Fruit fly (Drosophila melanogaster) whole organism, embryonic: Measurements from ENCODE around the gene Srr.

Source experiments
- C15 ChIP-seq: fragments of 200-800 bp; sonication (Bioruptor generic); IDR thresholded peaks from 3 replicates; pipeline ENCODE4 v1.3.6; 2022; ENCODE audit warnings: missing biosample characterization, missing genetic modification characterization
- CG10979 ChIP-seq: fragments of 200-800 bp; sonication (Bioruptor generic); optimal IDR thresholded peaks from 2 replicates; lab custom pipeline; 2018; ENCODE audit warnings: missing biosample characterization, mild to moderate bottlenecking, missing genetic modification characterization, moderate library complexity
- CG11085 ChIP-seq: fragments of 200-800 bp; sonication (Bioruptor generic); IDR thresholded peaks from 2 replicates; pipeline ENCODE4 v1.3.6; 2022; ENCODE audit warnings: missing biosample characterization, missing genetic modification characterization
- CG13424 ChIP-seq: fragments of 200-800 bp; sonication (Bioruptor generic); optimal IDR thresholded peaks from 2 replicates; lab custom pipeline; 2019; ENCODE audit warnings: missing biosample characterization, mild to moderate bottlenecking, missing genetic modification characterization, moderate library complexity
- CG14860 ChIP-seq: fragments of 200-800 bp; sonication (Bioruptor generic); IDR thresholded peaks from 3 replicates; pipeline ENCODE4 v1.3.6; 2022; ENCODE audit warnings: missing biosample characterization, missing genetic modification characterization; ENCODE audit not compliant: partially characterized antibody
- CG15011 ChIP-seq: fragments of 200-800 bp; sonication (Bioruptor generic); optimal IDR thresholded peaks from 3 replicates; lab custom pipeline; 2018; ENCODE audit warnings: missing biosample characterization, mild to moderate bottlenecking, missing genetic modification characterization
- CG17568 ChIP-seq: fragments of 200-800 bp; sonication (Bioruptor generic); optimal IDR thresholded peaks from 2 replicates; lab custom pipeline; 2018; ENCODE audit warnings: missing biosample characterization, mild to moderate bottlenecking, missing genetic modification characterization, moderate library complexity
- CG17612 ChIP-seq: fragments of 200-800 bp; sonication (Bioruptor generic); IDR thresholded peaks from 2 replicates; pipeline ENCODE4 v1.3.6; 2022; ENCODE audit warnings: missing biosample characterization, missing genetic modification characterization
- CG18011 ChIP-seq: fragments of 200-800 bp; sonication (Bioruptor generic); optimal IDR thresholded peaks from 2 replicates; lab custom pipeline; 2017; ENCODE audit warnings: missing biosample characterization, missing genetic modification characterization, mild to moderate bottlenecking, moderate library complexity, missing genotype
- CG18262 ChIP-seq: fragments of 200-800 bp; optimal IDR thresholded peaks from 3 replicates; lab custom pipeline; 2019; ENCODE audit warnings: missing biosample characterization, mild to moderate bottlenecking, missing genetic modification characterization, moderate library complexity
- CG18764 ChIP-seq: fragments of 200-800 bp; sonication (Bioruptor generic); optimal IDR thresholded peaks from 3 replicates; lab custom pipeline; 2016; ENCODE audit warnings: missing biosample characterization, missing genetic modification characterization
- CG30403 ChIP-seq: fragments of 200-800 bp; sonication (Bioruptor generic); optimal IDR thresholded peaks from 3 replicates; lab custom pipeline; 2016; ENCODE audit warnings: missing biosample characterization, missing genetic modification characterization
- CG34422 ChIP-seq: fragments of 200-800 bp; sonication (Bioruptor generic); IDR thresholded peaks from 3 replicates; pipeline ENCODE4 v1.3.6; 2022; ENCODE audit warnings: missing biosample characterization, missing genetic modification characterization
- CG3838 ChIP-seq: fragments of 200-800 bp; sonication (Bioruptor generic); optimal IDR thresholded peaks from 3 replicates; lab custom pipeline; 2016; ENCODE audit warnings: missing biosample characterization, missing genetic modification characterization
- CG4424 ChIP-seq: fragments of 200-800 bp; sonication (Bioruptor generic); optimal IDR thresholded peaks from 3 replicates; lab custom pipeline; 2016; ENCODE audit warnings: missing biosample characterization, missing genetic modification characterization
- CG6683 ChIP-seq: fragments of 200-800 bp; sonication (Bioruptor generic); optimal IDR thresholded peaks from 2 replicates; lab custom pipeline; 2017; ENCODE audit warnings: missing biosample characterization, mild to moderate bottlenecking, missing genetic modification characterization, missing genetic modification reagents
- CG6791 ChIP-seq: fragments of 200-800 bp; sonication (Bioruptor generic); IDR thresholded peaks from 3 replicates; pipeline ENCODE4 v1.3.6; 2022; ENCODE audit warnings: missing biosample characterization, missing genetic modification characterization; ENCODE audit not compliant: partially characterized antibody
- CG8359 ChIP-seq: fragments of 200-800 bp; sonication (Bioruptor generic); optimal IDR thresholded peaks from 2 replicates; lab custom pipeline; 2017; ENCODE audit warnings: missing biosample characterization, mild to moderate bottlenecking, missing genetic modification characterization, borderline replicate concordance
- CG9817 ChIP-seq: fragments of 200-800 bp; sonication (Bioruptor generic); optimal IDR thresholded peaks from 2 replicates; lab custom pipeline; 2018; ENCODE audit warnings: missing biosample characterization, mild to moderate bottlenecking, missing genetic modification characterization, moderate library complexity
- CG9876 ChIP-seq: fragments of 200-800 bp; sonication (Bioruptor generic); optimal IDR thresholded peaks from 2 replicates; lab custom pipeline; 2016; ENCODE audit warnings: missing biosample characterization, missing genetic modification characterization
- CTCF ChIP-seq: fragments of 200-800 bp; sonication (Bioruptor generic); optimal IDR thresholded peaks from 2 replicates; lab custom pipeline; 2017; ENCODE audit warnings: missing biosample characterization, mild to moderate bottlenecking, missing genetic modification characterization, moderate library complexity
- Dip2 ChIP-seq: fragments of 200-800 bp; sonication (Bioruptor generic); IDR thresholded peaks from 2 replicates; pipeline ENCODE4 v1.3.6; 2022; ENCODE audit warnings: missing biosample characterization, missing genetic modification characterization
- Drgx ChIP-seq: fragments of 200-800 bp; sonication (Bioruptor generic); IDR thresholded peaks from 2 replicates; pipeline ENCODE4 v1.3.6; 2022; ENCODE audit warnings: missing biosample characterization, missing genetic modification characterization
- Fer2 ChIP-seq: fragments of 200-800 bp; sonication (Bioruptor generic); optimal IDR thresholded peaks from 2 replicates; lab custom pipeline; 2018; ENCODE audit warnings: missing biosample characterization, mild to moderate bottlenecking, missing genetic modification characterization, moderate library complexity
- Gug ChIP-seq: fragments of 200-800 bp; sonication (Bioruptor generic); IDR thresholded peaks from 4 replicates; pipeline ENCODE4 v1.3.6; 2022; ENCODE audit warnings: missing biosample characterization, missing genetic modification characterization
- H15 ChIP-seq: fragments of 200-800 bp; sonication (Bioruptor generic); IDR thresholded peaks from 3 replicates; pipeline ENCODE4 v1.3.6; 2022; ENCODE audit warnings: missing biosample characterization, missing genetic modification characterization
- HHEX ChIP-seq: fragments of 200-800 bp; sonication (Bioruptor generic); optimal IDR thresholded peaks from 3 replicates; lab custom pipeline; 2017; ENCODE audit warnings: missing biosample characterization, mild to moderate bottlenecking, missing genetic modification characterization, missing genetic modification reagents
- Hmr ChIP-seq: fragments of 200-800 bp; sonication (Bioruptor generic); optimal IDR thresholded peaks from 3 replicates; lab custom pipeline; 2017; ENCODE audit warnings: mild to moderate bottlenecking, missing biosample characterization, missing genetic modification reagents, missing genetic modification characterization
- Myb ChIP-seq: fragments of 200-800 bp; sonication (Bioruptor generic); optimal IDR thresholded peaks from 2 replicates; lab custom pipeline; 2016; ENCODE audit warnings: missing biosample characterization, missing genetic modification characterization
- Poxn ChIP-seq: fragments of 200-800 bp; sonication (Bioruptor generic); IDR thresholded peaks from 2 replicates; pipeline ENCODE4 v1.3.6; 2022; ENCODE audit warnings: missing biosample characterization, missing genetic modification characterization
- Side ChIP-seq: fragments of 200-800 bp; sonication (Bioruptor generic); optimal IDR thresholded peaks from 2 replicates; lab custom pipeline; 2016; ENCODE audit warnings: missing biosample characterization, missing genetic modification characterization
- Sox100B ChIP-seq: fragments of 200-800 bp; sonication (Bioruptor generic); optimal IDR thresholded peaks from 3 replicates; lab custom pipeline; 2018; ENCODE audit warnings: missing biosample characterization, mild to moderate bottlenecking, missing genetic modification characterization
- Sox102F ChIP-seq: fragments of 200-800 bp; sonication (Bioruptor generic); optimal IDR thresholded peaks from 2 replicates; lab custom pipeline; 2018; ENCODE audit warnings: missing biosample characterization, mild to moderate bottlenecking, missing genetic modification characterization, moderate library complexity
- Xrp1 ChIP-seq: fragments of 200-800 bp; sonication (Bioruptor generic); IDR thresholded peaks from 2 replicates; pipeline ENCODE4 v1.3.6; 2022; ENCODE audit warnings: missing biosample characterization, missing genetic modification characterization
- cad ChIP-seq: fragments of >200 bp; optimal IDR thresholded peaks from 2 replicates; lab custom pipeline; 2017; ENCODE audit warnings: missing biosample characterization, missing genetic modification characterization
- cas ChIP-seq: fragments of 200-800 bp; sonication (Bioruptor generic); IDR thresholded peaks from 2 replicates; pipeline ENCODE4 v1.3.6; 2022; ENCODE audit warnings: missing biosample characterization, missing genetic modification characterization
- exex ChIP-seq: fragments of 200-800 bp; sonication (Bioruptor generic); optimal IDR thresholded peaks from 4 replicates; lab custom pipeline; 2018; ENCODE audit warnings: missing biosample characterization, mild to moderate bottlenecking, missing genetic modification characterization, moderate library complexity
- fd96Cb ChIP-seq: fragments of 200-800 bp; sonication (Bioruptor generic); optimal IDR thresholded peaks from 2 replicates; lab custom pipeline; 2018; ENCODE audit warnings: missing biosample characterization, mild to moderate bottlenecking, missing genetic modification characterization, moderate library complexity
- gcm ChIP-seq: fragments of 200-800 bp; sonication (Bioruptor generic); optimal IDR thresholded peaks from 2 replicates; lab custom pipeline; 2019; ENCODE audit warnings: missing biosample characterization, mild to moderate bottlenecking, missing genetic modification characterization, moderate library complexity
- gro ChIP-seq: fragments of 200-800 bp; sonication (Bioruptor generic); optimal IDR thresholded peaks from 2 replicates; lab custom pipeline; 2016; ENCODE audit warnings: missing biosample characterization, missing genetic modification characterization
- h ChIP-seq: fragments of >200 bp; optimal IDR thresholded peaks from 2 replicates; lab custom pipeline; 2017
- her ChIP-seq: fragments of 200-800 bp; sonication (Bioruptor generic); optimal IDR thresholded peaks from 2 replicates; lab custom pipeline; 2016; ENCODE audit warnings: missing biosample characterization, missing genetic modification characterization
- jumu ChIP-seq: fragments of 200-800 bp; sonication (Bioruptor generic); optimal IDR thresholded peaks from 3 replicates; lab custom pipeline; 2016; ENCODE audit warnings: missing biosample characterization, missing genetic modification characterization
- lola ChIP-seq, 3 experiments: fragments of >200 bp in 2 of 3; fragments of 200-800 bp in 1 of 3; sonication (Bioruptor generic) in 1 of 3; optimal IDR thresholded peaks; 2 replicates each; lab custom pipeline; 2017 to 2019; ENCODE audit warnings: missing biosample characterization in 3 of 3, missing genetic modification characterization in 3 of 3, mild to moderate bottlenecking in 1 of 3, moderate library complexity in 1 of 3
- oc ChIP-seq: fragments of 200-800 bp; sonication (Bioruptor generic); optimal IDR thresholded peaks from 2 replicates; lab custom pipeline; 2018; ENCODE audit warnings: missing biosample characterization, mild to moderate bottlenecking, missing genetic modification characterization, moderate library complexity
- odd ChIP-seq: fragments of 200-800 bp; sonication (Bioruptor generic); optimal IDR thresholded peaks from 2 replicates; lab custom pipeline; 2017; ENCODE audit warnings: missing biosample characterization, mild to moderate bottlenecking, missing genetic modification characterization
- pan ChIP-seq, 4 experiments: fragments of >200 bp in 3 of 4; fragments of 200-800 bp in 1 of 4; sonication (Bioruptor generic) in 1 of 4; optimal IDR thresholded peaks in 3 of 4; IDR thresholded peaks in 1 of 4; 2 replicates each; pipeline versions ENCODE4 v1.3.6 to Lab custom; 2017 to 2022; ENCODE audit warnings: missing biosample characterization in 2 of 4, missing genetic modification characterization in 2 of 4, mixed read lengths in 1 of 4
- sens ChIP-seq: fragments of 200-800 bp; sonication (Bioruptor generic); peaks from one replicate; lab custom pipeline; 2016; ENCODE audit warnings: missing biosample characterization, missing genetic modification characterization
- shn ChIP-seq: fragments of 200-800 bp; sonication (Bioruptor generic); optimal IDR thresholded peaks from 3 replicates; lab custom pipeline; 2016; ENCODE audit warnings: missing biosample characterization, missing genetic modification characterization
- so ChIP-seq: fragments of 200-800 bp; sonication (Bioruptor generic); IDR thresholded peaks from 3 replicates; pipeline ENCODE4 v1.3.6; 2022; ENCODE audit warnings: missing biosample characterization, missing genetic modification characterization
- tx ChIP-seq: fragments of 200-800 bp; sonication (Bioruptor generic); optimal IDR thresholded peaks from 2 replicates; lab custom pipeline; 2016; ENCODE audit warnings: missing biosample characterization, missing genetic modification characterization
- vfl ChIP-seq: fragments of 200-800 bp; sonication (Bioruptor generic); optimal IDR thresholded peaks from 2 replicates; lab custom pipeline; 2016; ENCODE audit warnings: missing biosample characterization, missing genetic modification characterization

The Srr gene

dm6 chr3R:9344791-9345208 is 20.4 kb upstream of the Srr start (continued):
- peak; percentile 27 for TF ChIP-seq CG18764
- TF ChIP-seq Fer2, result no peak
- no peak for TF ChIP-seq gro (GFP tag; lab: Kevin White, UChicago)
- no peak for TF ChIP-seq C15 (GFP tag; lab: Robert Waterston, UW)
- TF ChIP-seq Dip2, result no peak
- TF ChIP-seq Sox102F (GFP tag; lab: Kevin White, UChicago), result peak; percentile 61
- TF ChIP-seq gcm (GFP tag; lab: Kevin White, UChicago), result peak; percentile 52
- TF ChIP-seq Myb (GFP tag; lab: Kevin White, UChicago), result no peak
- peak; percentile 58 for TF ChIP-seq CG13424
- TF ChIP-seq vfl (GFP tag; lab: Kevin White, UChicago), result no peak
- TF ChIP-seq CG9817, result peak; percentile 26
- TF ChIP-seq CG6683, result no peak
- TF ChIP-seq her (GFP tag; lab: Kevin White, UChicago), result no peak
- peak; percentile 64 for TF ChIP-seq Sox100B (GFP tag; lab: Kevin White, UChicago)
- TF ChIP-seq Hmr, result peak; percentile 22
- peak; percentile 33; the same call in 2 of the 3 replicates for TF ChIP-seq CG34422 (GFP tag; lab: Robert Waterston, UW)
- peak; percentile 43 for TF ChIP-seq CG4424 (GFP tag; lab: Kevin White, UChicago)
- no peak for TF ChIP-seq CG18011
- no peak for TF ChIP-seq exex (tag; lab: Kevin White, UChicago)
- TF ChIP-seq CG17612, result no peak
- peak; percentile 19 for TF ChIP-seq tx (GFP tag; lab: Kevin White, UChicago)
- no peak for TF ChIP-seq CTCF
- TF ChIP-seq sens (GFP tag; lab: Kevin White, UChicago), result peak; percentile 91
- TF ChIP-seq H15 (GFP tag; lab: Robert Waterston, UW), result no peak
- TF ChIP-seq CG11085 (GFP tag; lab: Robert Waterston, UW), result no peak
- peak; percentile 58 for TF ChIP-seq CG10979 (tag; lab: Kevin White, UChicago)
- peak; percentile 15 for TF ChIP-seq odd (GFP tag; lab: Kevin White, UChicago)
- TF ChIP-seq so (GFP tag; lab: Robert Waterston, UW), result no peak
- TF ChIP-seq CG3838, result no peak
- peak; percentile 40 for TF ChIP-seq CG30403 (GFP tag; lab: Kevin White, UChicago)
- TF ChIP-seq Xrp1 (GFP tag; lab: Robert Waterston, UW), result peak; percentile 61
- TF ChIP-seq CG9876 (GFP tag; lab: Kevin White, UChicago), result no peak
- no peak for TF ChIP-seq cas (GFP tag; lab: Robert Waterston, UW)
- no peak for TF ChIP-seq lola (GFP tag; optimal IDR thresholded peaks at IDR 0.05; lab: Kevin White, UChicago)
- no peak for TF ChIP-seq Side (GFP tag; lab: Kevin White, UChicago)
- no peak for TF ChIP-seq shn (GFP tag; lab: Kevin White, UChicago)
- TF ChIP-seq pan (optimal IDR thresholded peaks at IDR 0.05; lab: Kevin White, UChicago), result no peak
- peak in 1 of 2 experiments; percentile 48 for TF ChIP-seq pan (GFP tag; optimal IDR thresholded peaks at IDR 0.05 in 1 of 2, IDR thresholded peaks at IDR 0.05 in 1 of 2)
- TF ChIP-seq CG8359 (GFP tag; lab: Kevin White, UChicago), result no peak
- TF ChIP-seq CG15011, result no peak
- TF ChIP-seq HHEX (GFP tag; lab: Kevin White, UChicago), result peak; percentile 13
- TF ChIP-seq CG18262 (tag; lab: Kevin White, UChicago), result peak; percentile 38
- peak; percentile 12 for TF ChIP-seq CG17568 (GFP tag; lab: Kevin White, UChicago)
- TF ChIP-seq Poxn (GFP tag; lab: Robert Waterston, UW), result no peak
- no peak for TF ChIP-seq oc
- TF ChIP-seq CG14860 (GFP tag; lab: Robert Waterston, UW), result no peak
- TF ChIP-seq cad (GFP tag; lab: Kevin White, UChicago), result no peak
- TF ChIP-seq Drgx (GFP tag; lab: Robert Waterston, UW), result peak; percentile 54
- TF ChIP-seq CG6791 (GFP tag; lab: Robert Waterston, UW), result no peak
- peak; percentile 29 for TF ChIP-seq fd96Cb (tag; lab: Kevin White, UChicago)
- no peak for TF ChIP-seq Gug (GFP tag; lab: Robert Waterston, UW)
- no peak for TF ChIP-seq h (lab: Kevin White, UChicago)
- TF ChIP-seq jumu (GFP tag; lab: Kevin White, UChicago), result no peak
